Worm (Caenorhabditis elegans) whole organism, midembryonic: ENCODE results near the gene unc-7.

Source experiments
- cog-1 ChIP-seq: sonication (generic microtip); optimal IDR thresholded peaks from 2 replicates; lab custom pipeline; 2016; ENCODE audit warnings: missing genetic modification characterization, missing compliant biosample characterization
- flt-1 ChIP-seq: fragments of 200-800 bp; sonication (Bioruptor generic); IDR thresholded peaks from 2 replicates; pipeline ENCODE4 v1.3.6; 2022; ENCODE audit warnings: missing genetic modification characterization, missing compliant biosample characterization
- ref-1 ChIP-seq: fragments of 200-800 bp; sonication (Bioruptor generic); conservative IDR thresholded peaks from 2 replicates; pipeline ENCODE4 v1.3.6; 2022; ENCODE audit warnings: missing genetic modification reagents, missing genetic modification characterization, missing compliant biosample characterization
- ztf-23 ChIP-seq: fragments of 200-800 bp; sonication (Bioruptor generic); IDR thresholded peaks from 2 replicates; pipeline ENCODE4 v1.3.6; 2022; ENCODE audit warnings: missing genetic modification reagents, missing genetic modification characterization, missing compliant biosample characterization
- ztf-29 ChIP-seq: fragments of 200-800 bp; sonication (Bioruptor generic); IDR thresholded peaks from 2 replicates; pipeline ENCODE4 v1.3.6; 2022; ENCODE audit warnings: missing genetic modification reagents, missing genetic modification characterization, missing compliant biosample characterization

ce11 chrX:15148389-15148788 lies 849 bp upstream of the unc-7 start:
- TF ChIP-seq cog-1: no peak
- TF ChIP-seq flt-1 (GFP tag; lab: Robert Waterston, UW): no peak
- no peak for TF ChIP-seq ztf-23
- no peak for TF ChIP-seq ref-1
- no peak for TF ChIP-seq ztf-29 (GFP tag; lab: Robert Waterston, UW)
